Fruit fly (Drosophila melanogaster): ENCODE measurements around the gene CAH3.

Gene CAH3

dm6 chrX:8681189-8681821, at the start of gene CAH3 (continued):
- peak; percentile 91 for TF ChIP-seq Sox15 (GFP tag; optimal IDR thresholded peaks at IDR 0.05)
- peak; percentile 92 for TF ChIP-seq CG34406 (GFP tag; optimal IDR thresholded peaks at IDR 0.05)
- peak; percentile 95 for TF ChIP-seq CG1621 (tag; optimal IDR thresholded peaks at IDR 0.05)
- peak; percentile 87 for TF ChIP-seq CG11902 (GFP tag; optimal IDR thresholded peaks at IDR 0.05)
- TF ChIP-seq Lpt (GFP tag; optimal IDR thresholded peaks at IDR 0.05), result peak; percentile 88
- TF ChIP-seq fd85E (GFP tag; optimal IDR thresholded peaks at IDR 0.05), result peak; percentile 77
- peak; percentile 96 for TF ChIP-seq CG3032 (tag; optimal IDR thresholded peaks at IDR 0.05)
- peak; percentile 94 for TF ChIP-seq Ets96B (tag; optimal IDR thresholded peaks at IDR 0.05)
- TF ChIP-seq CG16779 (tag; optimal IDR thresholded peaks at IDR 0.05), result peak; percentile 90

- TF ChIP-seq dsx (GFP tag; optimal IDR thresholded peaks at IDR 0.05; ENCODE audit: poor library complexity, severe bottlenecking) (no peak), net (GFP tag; optimal IDR thresholded peaks at IDR 0.05) (no peak), CG3032 (tag; optimal IDR thresholded peaks at IDR 0.05) (no peak), CG10631 (GFP tag; optimal IDR thresholded peaks at IDR 0.05) (no peak), Eip78C (GFP tag) (no peak), fd85E (GFP tag; optimal IDR thresholded peaks at IDR 0.05) (no peak), dac (GFP tag; optimal IDR thresholded peaks at IDR 0.05) (no peak), CG16779 (tag; optimal IDR thresholded peaks at IDR 0.05) (no peak), Sox14 (GFP tag; optimal IDR thresholded peaks at IDR 0.05) (no peak), CG9139 (GFP tag; optimal IDR thresholded peaks at IDR 0.05) (no peak), Ets96B (tag; optimal IDR thresholded peaks at IDR 0.05) (no peak), CG3919 (GFP tag; optimal IDR thresholded peaks at IDR 0.05) (no peak), Blimp-1 (GFP tag; optimal IDR thresholded peaks at IDR 0.05) (no peak), fd59A (GFP tag; optimal IDR thresholded peaks at IDR 0.05) (no peak), Hr38 (GFP tag; optimal IDR thresholded peaks at IDR 0.05) (no peak), CG31627 (GFP tag; optimal IDR thresholded peaks at IDR 0.05) (no peak)
Observed at dm6 chrX:8634789-8635188, 46.3 kb upstream of the CAH3 start.

- TF ChIP-seq lz (GFP tag; optimal IDR thresholded peaks at IDR 0.05) (no peak), Eip78C (GFP tag) (peak; percentile 3), Hr38 (GFP tag; optimal IDR thresholded peaks at IDR 0.05) (no peak), Sox14 (GFP tag; optimal IDR thresholded peaks at IDR 0.05) (no peak)
Observed at dm6 chrX:8636114-8636929, 44.7 kb upstream of the CAH3 start.

- TF ChIP-seq CG10669 (GFP tag; optimal IDR thresholded peaks at IDR 0.05), result no peak
- no peak for TF ChIP-seq CG6163 (GFP tag; IDR thresholded peaks at IDR 0.05)
- TF ChIP-seq Blimp-1 (GFP tag; optimal IDR thresholded peaks at IDR 0.05), result no peak
- TF ChIP-seq Sox102F (GFP tag; optimal IDR thresholded peaks at IDR 0.05), result no peak
- no peak for TF ChIP-seq CG6854 (GFP tag; optimal IDR thresholded peaks at IDR 0.05)
- TF ChIP-seq CG8119 (GFP tag; IDR thresholded peaks at IDR 0.05), result no peak
- no peak for TF ChIP-seq Eip78C (GFP tag)
- no peak for TF ChIP-seq Ets96B (tag; optimal IDR thresholded peaks at IDR 0.05)
- TF ChIP-seq OdsH (GFP tag; optimal IDR thresholded peaks at IDR 0.05), result no peak
- TF ChIP-seq salr (GFP tag; optimal IDR thresholded peaks at IDR 0.05), result no peak
- no peak for TF ChIP-seq lz (GFP tag; optimal IDR thresholded peaks at IDR 0.05)
- no peak for TF ChIP-seq svp (GFP tag)
- no peak for TF ChIP-seq CG8632 (GFP tag; optimal IDR thresholded peaks at IDR 0.05)
- TF ChIP-seq pdm3 (GFP tag; optimal IDR thresholded peaks at IDR 0.05), result no peak
- no peak for TF ChIP-seq CG16779 (tag; optimal IDR thresholded peaks at IDR 0.05)
Observed at dm6 chrX:8637013-8637412, 44.0 kb upstream of the CAH3 start.

Measured in whole organism, prepupa.